Fruit fly (Drosophila melanogaster) whole organism, pupa: Measurements from ENCODE around the gene CAH2.
A peak's percentile ranks its signal among the peaks of the same experiment; 100 is the strongest.

ENCODE experiments used
- CG10348 ChIP-seq: fragments of 200-800 bp; sonication (Bioruptor generic); IDR thresholded peaks from 2 replicates; pipeline ENCODE4 v1.3.6; 2022; ENCODE audit warnings: missing biosample characterization, missing genetic modification characterization
- CG12605 ChIP-seq: fragments of 200-800 bp; sonication (Bioruptor generic); IDR thresholded peaks from 2 replicates; pipeline ENCODE4 v1.3.6; 2022; ENCODE audit warnings: missing biosample characterization, missing genetic modification characterization
- CG13204 ChIP-seq: fragments of 200-800 bp; sonication (Bioruptor generic); optimal IDR thresholded peaks from 2 replicates; lab custom pipeline; 2018; ENCODE audit warnings: missing biosample characterization, mild to moderate bottlenecking, missing genetic modification characterization, moderate library complexity
- CG14655 ChIP-seq: fragments of 200-800 bp; sonication (Bioruptor generic); optimal IDR thresholded peaks from 3 replicates; lab custom pipeline; 2017; ENCODE audit warnings: mild to moderate bottlenecking, missing biosample characterization, missing genetic modification reagents, missing genetic modification characterization
- CG15710 ChIP-seq: fragments of 200-800 bp; sonication (Bioruptor generic); optimal IDR thresholded peaks from 2 replicates; lab custom pipeline; 2018; ENCODE audit warnings: missing biosample characterization, mild to moderate bottlenecking, missing genetic modification characterization, moderate library complexity
- CG17806 ChIP-seq: fragments of 200-800 bp; sonication (Bioruptor generic); optimal IDR thresholded peaks from 2 replicates; lab custom pipeline; 2018; ENCODE audit warnings: missing biosample characterization, mild to moderate bottlenecking, missing genetic modification characterization, moderate library complexity
- CG32121 ChIP-seq: fragments of 200-800 bp; sonication (Bioruptor generic); IDR thresholded peaks from 2 replicates; pipeline ENCODE4 v1.3.6; 2022; ENCODE audit warnings: missing biosample characterization, missing genetic modification characterization
- CG34367 ChIP-seq: fragments of 200-800 bp; sonication (Bioruptor generic); optimal IDR thresholded peaks from 2 replicates; lab custom pipeline; 2018; ENCODE audit warnings: missing biosample characterization, mild to moderate bottlenecking, missing genetic modification characterization
- CG4496 ChIP-seq: fragments of 200-800 bp; sonication (Bioruptor generic); IDR thresholded peaks from 3 replicates; pipeline ENCODE4 v1.3.6; 2022; ENCODE audit warnings: missing biosample characterization, missing genetic modification characterization
- CG8159 ChIP-seq: fragments of 200-800 bp; sonication (Bioruptor generic); optimal IDR thresholded peaks from 3 replicates; lab custom pipeline; 2018; ENCODE audit warnings: missing biosample characterization, mild to moderate bottlenecking, missing genetic modification characterization, moderate library complexity
- CG8301 ChIP-seq: fragments of 200-800 bp; sonication (Bioruptor generic); optimal IDR thresholded peaks from 2 replicates; lab custom pipeline; 2018; ENCODE audit warnings: missing biosample characterization, mild to moderate bottlenecking, missing genetic modification characterization
- CG9948 ChIP-seq: fragments of 200-800 bp; sonication (Bioruptor generic); optimal IDR thresholded peaks from 2 replicates; lab custom pipeline; 2018; ENCODE audit warnings: missing biosample characterization, mild to moderate bottlenecking, missing genetic modification characterization, moderate library complexity
- D1 ChIP-seq: fragments of 200-800 bp; sonication (Bioruptor generic); optimal IDR thresholded peaks from 2 replicates; lab custom pipeline; 2018; ENCODE audit warnings: missing biosample characterization, mild to moderate bottlenecking, missing genetic modification characterization, moderate library complexity
- EcR ChIP-seq: fragments of 200-800 bp; sonication (Bioruptor generic); optimal IDR thresholded peaks from 3 replicates; lab custom pipeline; 2019; ENCODE audit warnings: missing biosample characterization, missing genetic modification characterization, mild to moderate bottlenecking, moderate library complexity, missing genetic modification reagents
- Ets98B ChIP-seq: fragments of 200-800 bp; sonication (Bioruptor generic); IDR thresholded peaks from 2 replicates; pipeline ENCODE4 v1.3.6; 2022; ENCODE audit warnings: missing biosample characterization, missing genetic modification characterization
- Pif1A ChIP-seq: fragments of 200-800 bp; sonication (Bioruptor generic); optimal IDR thresholded peaks from 3 replicates; lab custom pipeline; 2016; ENCODE audit warnings: missing biosample characterization, missing genetic modification characterization
- Pif1B ChIP-seq: fragments of 200-800 bp; sonication (Bioruptor generic); optimal IDR thresholded peaks from 3 replicates; lab custom pipeline; 2016; ENCODE audit warnings: missing biosample characterization, missing genetic modification characterization
- Snoo ChIP-seq: fragments of 200-800 bp; sonication (Bioruptor generic); optimal IDR thresholded peaks from 3 replicates; lab custom pipeline; 2017; ENCODE audit warnings: missing biosample characterization, mild to moderate bottlenecking, missing genetic modification characterization, inconsistent platforms
- fd96Ca ChIP-seq: fragments of 200-800 bp; sonication (Bioruptor generic); IDR thresholded peaks from 3 replicates; pipeline ENCODE4 v1.3.6; 2022; ENCODE audit warnings: missing biosample characterization, missing genetic modification characterization
- gl ChIP-seq: fragments of 200-800 bp; sonication (Bioruptor generic); optimal IDR thresholded peaks from 2 replicates; lab custom pipeline; 2018; ENCODE audit warnings: missing biosample characterization, mild to moderate bottlenecking, missing genetic modification characterization

CAH2 gene

dm6 chr3L:12163082-12163481 is 14.3 kb upstream of the CAH2 start:
- TF ChIP-seq CG10348 (GFP tag; lab: Robert Waterston, UW) (no peak), D1 (tag; lab: Kevin White, UChicago) (no peak), CG4496 (peak; percentile 52; the same call in 2 of the 3 replicates), Ets98B (0 out of 2 replicates have a peak, but pooled peaks have one; percentile 14), CG8301 (tag; lab: Kevin White, UChicago) (no peak), CG9948 (tag; lab: Kevin White, UChicago) (no peak)

dm6 chr3L:12163693-12164092 is 13.7 kb upstream of the CAH2 start, which contains the start of gene CG9760:
TSS of gene CG9760 (minus strand) at chr3L:12163735.
- TF ChIP-seq CG8159 (tag; lab: Kevin White, UChicago) (no peak), CG4496 (peak; percentile 80; the same call in 2 of the 3 replicates), CG32121 (peak; percentile 62; the same call in 1 of the 2 replicates), fd96Ca (GFP tag; lab: Robert Waterston, UW) (peak; percentile 65; the same call in 2 of the 3 replicates)
- TF ChIP-seq, all 21 proteins: peak for 3

dm6 chr3L:12175382-12175781 is 2.0 kb upstream of the CAH2 start, which contains the start of gene Rh7:
TSS of gene Rh7 (minus strand) at chr3L:12175482.
- TF ChIP-seq CG32121 (no peak), CG10348 (GFP tag; lab: Robert Waterston, UW) (no peak), CG17806 (tag; lab: Kevin White, UChicago) (no peak), CG34367 (tag; lab: Kevin White, UChicago) (no peak), CG8159 (tag; lab: Kevin White, UChicago) (no peak), CG9948 (tag; lab: Kevin White, UChicago) (no peak), CG15710 (tag; lab: Kevin White, UChicago) (no peak), CG4496 (no peak), EcR (GFP tag; lab: Kevin White, UChicago) (no peak), Pif1A (GFP tag; lab: Kevin White, UChicago) (no peak), CG8301 (tag; lab: Kevin White, UChicago) (no peak), fd96Ca (GFP tag; lab: Robert Waterston, UW) (no peak), Ets98B (no peak), Pif1B (GFP tag; lab: Kevin White, UChicago) (no peak), gl (tag; lab: Kevin White, UChicago) (no peak), CG14655 (no peak), D1 (tag; lab: Kevin White, UChicago) (no peak), CG12605 (GFP tag; lab: Robert Waterston, UW) (no peak), CG13204 (GFP tag; lab: Kevin White, UChicago) (no peak), Snoo (tag; lab: Kevin White, UChicago) (no peak)

- no peak for TF ChIP-seq CG10348 (GFP tag; lab: Robert Waterston, UW)
- TF ChIP-seq CG8301 (tag; lab: Kevin White, UChicago), result no peak
These were observed 1.5 kb downstream of the CAH2 start for dm6 chr3L:12178847-12179437.

dm6 chr3L:12183967-12184366 is 6.6 kb downstream of the CAH2 start:
- TF ChIP-seq CG4496, result no peak
- TF ChIP-seq CG10348 (GFP tag; lab: Robert Waterston, UW), result no peak
- TF ChIP-seq gl (tag; lab: Kevin White, UChicago), result no peak

dm6 chr3L:12184564-12185034 is 7.2 kb downstream of the CAH2 start, which contains the start of gene Miox:
TSS of gene Miox (plus strand) at chr3L:12184984.
- TF ChIP-seq Ets98B (no peak), CG9948 (tag; lab: Kevin White, UChicago) (no peak), Pif1A (GFP tag; lab: Kevin White, UChicago) (no peak), CG12605 (GFP tag; lab: Robert Waterston, UW) (no peak), D1 (tag; lab: Kevin White, UChicago) (no peak), CG10348 (GFP tag; lab: Robert Waterston, UW) (no peak)
- TF ChIP-seq, all 21 proteins: peak for 0

- TF ChIP-seq CG8159 (tag; lab: Kevin White, UChicago) (no peak), CG10348 (GFP tag; lab: Robert Waterston, UW) (no peak), CG12605 (GFP tag; lab: Robert Waterston, UW) (no peak), CG13204 (GFP tag; lab: Kevin White, UChicago) (no peak), gl (tag; lab: Kevin White, UChicago) (no peak), Pif1B (GFP tag; lab: Kevin White, UChicago) (no peak), CG34367 (tag; lab: Kevin White, UChicago) (no peak)
These were observed 7.9 kb downstream of the CAH2 start for dm6 chr3L:12185336-12185735.
